Worm (Caenorhabditis elegans): ENCODE measurements around the gene C34C6.9.

The C34C6.9 gene

DNA sequence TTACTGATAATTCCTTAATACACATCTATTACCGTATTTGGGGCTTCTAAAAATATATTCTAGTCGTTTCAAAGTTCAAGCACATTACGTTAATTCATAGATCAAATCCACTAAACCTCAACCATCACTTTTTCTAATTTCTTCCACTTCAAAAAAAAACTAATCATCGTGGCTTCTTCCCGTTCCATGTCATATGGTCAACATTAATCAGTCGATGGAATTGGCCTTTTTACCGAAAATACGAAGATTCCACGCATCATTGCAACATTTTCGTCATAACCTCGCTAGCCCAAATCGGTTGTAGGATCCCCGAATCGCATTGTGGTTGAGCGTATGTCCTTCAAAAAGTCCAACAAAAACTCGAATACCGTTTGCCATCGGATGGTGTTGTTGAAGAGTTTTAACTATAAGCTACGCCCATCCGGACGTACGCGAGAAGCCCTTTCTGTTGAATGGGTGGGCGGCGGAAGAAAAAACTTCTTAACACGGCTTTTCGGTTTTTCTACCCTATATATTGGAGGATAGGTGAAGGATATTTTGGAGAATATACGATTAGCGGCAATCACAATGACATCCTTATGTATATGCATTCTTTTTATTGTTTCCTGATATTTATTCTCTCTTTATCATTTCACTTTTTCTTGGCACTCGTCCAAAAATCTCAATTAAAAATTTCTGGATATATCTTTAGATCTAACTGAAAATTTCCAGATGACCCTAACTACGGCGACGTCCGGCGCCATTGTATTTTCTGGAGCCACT lies 46.8 kb downstream of the C34C6.9 start, which contains the start of gene rol-6:
TSS of gene rol-6 (plus strand) at position 712 of the 762 bp plus-strand sequence.
- TF ChIP-seq unc-39 (tag; optimal IDR thresholded peaks at IDR 0.05), result no peak
- TF ChIP-seq lin-39 (tag; optimal IDR thresholded peaks at IDR 0.05), result no peak
- TF ChIP-seq nhr-43 (tag; optimal IDR thresholded peaks at IDR 0.05; ENCODE audit: poor library complexity, severe bottlenecking), result peak; percentile 68

DNA sequence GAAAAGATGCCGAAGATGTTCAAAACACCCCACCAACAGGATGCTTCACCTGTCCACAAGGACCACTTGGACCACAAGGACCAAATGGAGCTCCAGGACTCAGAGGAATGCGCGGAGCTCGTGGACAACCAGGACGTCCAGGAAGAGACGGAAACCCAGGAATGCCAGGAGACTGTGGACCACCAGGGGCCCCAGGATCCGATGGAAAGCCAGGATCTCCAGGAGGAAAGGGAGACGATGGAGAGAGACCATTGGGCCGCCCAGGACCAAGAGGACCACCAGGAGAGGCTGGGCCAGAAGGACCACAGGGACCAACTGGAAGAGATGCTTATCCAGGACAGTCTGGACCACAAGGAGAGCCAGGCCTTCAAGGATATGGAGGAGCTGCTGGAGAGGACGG lies 47.9 kb downstream of the C34C6.9 start:
- TF ChIP-seq daf-12 (tag; optimal IDR thresholded peaks at IDR 0.05) (no peak), ceh-9 (tag; optimal IDR thresholded peaks at IDR 0.05) (no peak), lin-15B (tag; optimal IDR thresholded peaks at IDR 0.05) (no peak), eor-1 (tag; optimal IDR thresholded peaks at IDR 0.05) (no peak), nhr-76 (tag; optimal IDR thresholded peaks at IDR 0.05) (no peak), nhr-23 (tag; optimal IDR thresholded peaks at IDR 0.05) (no peak), mdl-1 (tag; optimal IDR thresholded peaks at IDR 0.05) (no peak), nhr-12 (tag; optimal IDR thresholded peaks at IDR 0.05) (no peak), tbx-2 (tag; optimal IDR thresholded peaks at IDR 0.05) (no peak), fkh-2 (tag; optimal IDR thresholded peaks at IDR 0.05) (no peak), lin-39 (tag; optimal IDR thresholded peaks at IDR 0.05) (no peak), nhr-11 (tag; optimal IDR thresholded peaks at IDR 0.05) (no peak), jun-1 (tag; optimal IDR thresholded peaks at IDR 0.05) (no peak), elt-3 (tag; optimal IDR thresholded peaks at IDR 0.05) (no peak), nhr-28 (tag; optimal IDR thresholded peaks at IDR 0.05) (no peak)

All from whole organism, L3 larva.